Fruit fly (Drosophila melanogaster) whole organism, pupa: Measurements from ENCODE around the gene Fer1.
A peak's percentile ranks its signal among the peaks of the same experiment; 100 is the strongest.

ENCODE experiments used
- CG12605 ChIP-seq: fragments of 200-800 bp; sonication (Bioruptor generic); IDR thresholded peaks from 2 replicates; pipeline ENCODE4 v1.3.6; 2022; ENCODE audit warnings: missing biosample characterization, missing genetic modification characterization
- gl ChIP-seq: fragments of 200-800 bp; sonication (Bioruptor generic); optimal IDR thresholded peaks from 2 replicates; lab custom pipeline; 2018; ENCODE audit warnings: missing biosample characterization, mild to moderate bottlenecking, missing genetic modification characterization

DNA sequence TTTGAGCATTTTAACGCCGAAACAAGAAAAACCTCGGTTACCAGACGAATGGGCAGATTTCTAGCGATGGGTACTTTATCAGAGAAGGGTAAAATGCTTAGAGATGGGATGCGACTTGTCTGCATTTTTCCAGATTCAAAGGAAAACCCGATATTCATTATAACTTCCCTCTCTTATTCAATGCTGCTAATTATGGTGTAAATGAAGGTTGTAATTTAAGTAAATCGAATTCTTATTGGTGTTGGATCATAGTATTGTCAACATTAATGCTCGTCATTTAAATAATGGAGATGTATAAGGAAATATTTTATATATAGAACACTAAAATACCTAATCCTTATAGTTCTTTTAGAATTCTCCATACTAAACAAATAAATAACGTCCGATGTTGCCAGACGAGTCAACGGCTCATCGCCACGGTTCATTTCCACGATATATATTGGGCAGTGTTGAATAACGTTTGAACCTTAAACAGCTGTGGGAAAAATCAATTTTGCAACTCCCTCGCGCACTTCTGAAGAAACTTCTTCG lies 11.8 kb upstream of the Fer1 start, which contains the start of the genes Alh and CG10098:
- TF ChIP-seq gl (no peak), CG12605 (0 out of 2 replicates have a peak, but pooled peaks have one; percentile 10)
